Worm (Caenorhabditis elegans) whole organism, L1 larva: Measurements from ENCODE around the gene rpap-2.

Experiments used
- C34B4.2 ChIP-seq: sonication (generic microtip); optimal IDR thresholded peaks from 2 replicates; lab custom pipeline; 2017; ENCODE audit warnings: mild to moderate bottlenecking, missing genetic modification characterization, missing compliant biosample characterization
- F16B12.6 ChIP-seq: fragments of 150-350 bp; optimal IDR thresholded peaks from 2 replicates; lab custom pipeline; 2014; ENCODE audit warnings: missing biosample characterization, missing genetic modification characterization
- Y116A8C.19 ChIP-seq: sonication (generic microtip); optimal IDR thresholded peaks from 2 replicates; lab custom pipeline; 2016; ENCODE audit warnings: missing compliant biosample characterization, missing genetic modification characterization, borderline replicate concordance
- aly-2 ChIP-seq: fragments of 150-350 bp; optimal IDR thresholded peaks from 2 replicates; lab custom pipeline; 2014; ENCODE audit warnings: missing biosample characterization, missing genetic modification characterization
- ama-1 ChIP-seq: fragments of 150-350 bp; optimal IDR thresholded peaks from 2 replicates; lab custom pipeline; 2014
- blmp-1 ChIP-seq: fragments of 150-350 bp; optimal IDR thresholded peaks from 2 replicates; lab custom pipeline; 2014; ENCODE audit warnings: missing biosample characterization, missing genetic modification characterization
- ceh-63 ChIP-seq: fragments of 200-800 bp; sonication (Bioruptor generic); optimal IDR thresholded peaks from 2 replicates; lab custom pipeline; 2018; ENCODE audit warnings: mild to moderate bottlenecking, missing genetic modification characterization, missing compliant biosample characterization
- ceh-82 ChIP-seq, 3 experiments: fragments of 150-350 bp in 1 of 3; sonication (generic microtip) in 2 of 3; optimal IDR thresholded peaks; 2 replicates each; lab custom pipeline; 2014 to 2017; ENCODE audit warnings: missing biosample characterization in 3 of 3, missing genetic modification characterization in 3 of 3
- ceh-90 ChIP-seq: sonication (generic microtip); optimal IDR thresholded peaks from 2 replicates; lab custom pipeline; 2016; ENCODE audit warnings: missing genetic modification characterization, missing compliant biosample characterization
- dpl-1 ChIP-seq, 3 experiments: fragments of 150-350 bp in 2 of 3; sonication (generic microtip) in 1 of 3; optimal IDR thresholded peaks; 2 replicates each; lab custom pipeline; 2014 to 2017; ENCODE audit warnings: missing biosample characterization in 3 of 3, missing genetic modification characterization in 3 of 3, missing genetic modification reagents in 3 of 3
- dsc-1 ChIP-seq: sonication (generic microtip); optimal IDR thresholded peaks from 2 replicates; lab custom pipeline; 2016; ENCODE audit warnings: mild to moderate bottlenecking, missing genetic modification characterization, missing compliant biosample characterization
- efl-3 ChIP-seq: fragments of 200-800 bp; sonication (Bioruptor generic); optimal IDR thresholded peaks from 2 replicates; lab custom pipeline; 2018; ENCODE audit warnings: mild to moderate bottlenecking, missing genetic modification characterization, missing compliant biosample characterization
- egl-13 ChIP-seq: sonication (generic microtip); optimal IDR thresholded peaks from 2 replicates; lab custom pipeline; 2016; ENCODE audit warnings: missing genotype, missing genetic modification reagents, missing genetic modification characterization, missing compliant biosample characterization
- egl-27 ChIP-seq, 2 experiments: fragments of 150-350 bp in 1 of 2; sonication (generic microtip); optimal IDR thresholded peaks; 3 replicates each; lab custom pipeline; 2017 to 2018; ENCODE audit warnings: missing biosample characterization in 2 of 2, missing genetic modification characterization in 2 of 2, missing genetic modification reagents in 2 of 2
- elt-2 ChIP-seq: sonication (generic microtip); optimal IDR thresholded peaks from 2 replicates; lab custom pipeline; 2016; ENCODE audit warnings: missing genetic modification characterization, mild to moderate bottlenecking, inconsistent platforms, missing compliant biosample characterization, missing genetic modification reagents
- elt-3 ChIP-seq, 6 experiments: fragments of 150-350 bp in 1 of 6; sonication (generic microtip); optimal IDR thresholded peaks; 2 replicates each; lab custom pipeline; 2017 to 2018; ENCODE audit warnings: missing biosample characterization in 6 of 6, missing genetic modification characterization in 6 of 6, inconsistent platforms in 1 of 6
- ets-5 ChIP-seq: fragments of 200-800 bp; sonication (Bioruptor generic); IDR thresholded peaks from 2 replicates; pipeline ENCODE4 v1.3.6; 2022; ENCODE audit warnings: missing genetic modification characterization, missing compliant biosample characterization
- fkh-4 ChIP-seq: sonication (generic microtip); optimal IDR thresholded peaks from 2 replicates; lab custom pipeline; 2016; ENCODE audit warnings: missing compliant biosample characterization, missing genetic modification characterization, borderline replicate concordance
- fkh-8 ChIP-seq: sonication (generic microtip); optimal IDR thresholded peaks from 2 replicates; lab custom pipeline; 2016; ENCODE audit warnings: mild to moderate bottlenecking, missing genetic modification characterization, missing compliant biosample characterization
- grh-1 ChIP-seq: fragments of 200-800 bp; sonication (Bioruptor generic); IDR thresholded peaks from 2 replicates; pipeline ENCODE4 v1.3.6; 2022; ENCODE audit warnings: missing genetic modification reagents, missing genetic modification characterization, missing compliant biosample characterization
- hlh-17 ChIP-seq: fragments of 200-800 bp; sonication (Bioruptor generic); optimal IDR thresholded peaks from 2 replicates; lab custom pipeline; 2018; ENCODE audit warnings: missing genetic modification characterization, mild to moderate bottlenecking, missing compliant biosample characterization, moderate library complexity, borderline replicate concordance
- irx-1 ChIP-seq: sonication (generic microtip); optimal IDR thresholded peaks from 2 replicates; lab custom pipeline; 2016; ENCODE audit warnings: missing genetic modification characterization, missing compliant biosample characterization
- isw-1 ChIP-seq: fragments of 200-800 bp; sonication (Bioruptor generic); IDR thresholded peaks from 2 replicates; pipeline ENCODE4 v1.3.6; 2022; ENCODE audit warnings: missing genetic modification characterization, missing compliant biosample characterization
- lin-13 ChIP-seq: fragments of 150-350 bp; optimal IDR thresholded peaks from 2 replicates; lab custom pipeline; 2014; ENCODE audit warnings: missing biosample characterization, missing genetic modification reagents, missing genetic modification characterization
- lin-15B ChIP-seq: fragments of 150-350 bp; sonication (generic microtip); optimal IDR thresholded peaks from 3 replicates; lab custom pipeline; 2014; ENCODE audit warnings: missing biosample characterization, missing genetic modification characterization
- lin-35 ChIP-seq, 2 experiments: fragments of 150-350 bp; optimal IDR thresholded peaks; 2 replicates each; lab custom pipeline; 2014; ENCODE audit warnings: missing biosample characterization in 2 of 2, missing genetic modification characterization in 2 of 2, missing genetic modification reagents in 2 of 2
- lin-39 ChIP-seq: fragments of 150-350 bp; optimal IDR thresholded peaks from 2 replicates; lab custom pipeline; 2014; ENCODE audit warnings: missing biosample characterization, missing genetic modification reagents, missing genetic modification characterization
- lir-3 ChIP-seq: sonication (generic microtip); optimal IDR thresholded peaks from 2 replicates; lab custom pipeline; 2016; ENCODE audit warnings: mild to moderate bottlenecking, missing genetic modification characterization, moderate library complexity, missing compliant biosample characterization; ENCODE audit not compliant: poor library complexity
- lsy-2 ChIP-seq, 2 experiments: fragments of 150-350 bp; optimal IDR thresholded peaks; 2 replicates each; lab custom pipeline; 2014; ENCODE audit warnings: missing biosample characterization in 2 of 2, missing genetic modification characterization in 2 of 2
- mdl-1 ChIP-seq, 2 experiments: fragments of 150-350 bp; optimal IDR thresholded peaks; 2 replicates each; lab custom pipeline; 2014 to 2017; ENCODE audit warnings: missing biosample characterization in 2 of 2, missing genetic modification characterization in 2 of 2, inconsistent platforms in 1 of 2
- mef-2 ChIP-seq: fragments of 150-350 bp; optimal IDR thresholded peaks from 2 replicates; lab custom pipeline; 2014; ENCODE audit warnings: missing biosample characterization, missing genetic modification characterization
- nhr-11 ChIP-seq: fragments of 150-350 bp; optimal IDR thresholded peaks from 2 replicates; lab custom pipeline; 2014; ENCODE audit warnings: missing biosample characterization, missing genetic modification characterization
- nhr-12 ChIP-seq: sonication (generic microtip); optimal IDR thresholded peaks from 2 replicates; lab custom pipeline; 2017; ENCODE audit warnings: missing biosample characterization, missing genetic modification characterization
- nhr-20 ChIP-seq: sonication (generic microtip); optimal IDR thresholded peaks from 2 replicates; lab custom pipeline; 2016; ENCODE audit warnings: mild to moderate bottlenecking, missing genetic modification characterization, missing compliant biosample characterization
- nhr-28 ChIP-seq: fragments of 150-350 bp; optimal IDR thresholded peaks from 2 replicates; lab custom pipeline; 2014; ENCODE audit warnings: missing biosample characterization, missing genetic modification characterization
- nhr-47 ChIP-seq: sonication (generic microtip); optimal IDR thresholded peaks from 2 replicates; lab custom pipeline; 2016; ENCODE audit warnings: mild to moderate bottlenecking, missing genetic modification characterization, moderate library complexity, missing compliant biosample characterization
- nhr-76 ChIP-seq: sonication (generic microtip); optimal IDR thresholded peaks from 2 replicates; lab custom pipeline; 2017; ENCODE audit warnings: missing biosample characterization, missing genetic modification characterization
- nhr-77 ChIP-seq: fragments of 150-350 bp; optimal IDR thresholded peaks from 2 replicates; lab custom pipeline; 2014; ENCODE audit warnings: missing biosample characterization, missing genetic modification characterization
- nhr-84 ChIP-seq: sonication (generic microtip); optimal IDR thresholded peaks from 2 replicates; lab custom pipeline; 2017; ENCODE audit warnings: missing biosample characterization, missing genetic modification characterization
- nhr-85 ChIP-seq: sonication (generic microtip); peaks from one replicate; lab custom pipeline; 2016; ENCODE audit warnings: missing genetic modification characterization, inconsistent platforms, missing compliant biosample characterization
- pqm-1 ChIP-seq: sonication (generic microtip); optimal IDR thresholded peaks from 3 replicates; lab custom pipeline; 2017; ENCODE audit warnings: missing biosample characterization, missing genetic modification characterization
- skn-1 ChIP-seq: fragments of 150-350 bp; optimal IDR thresholded peaks from 2 replicates; lab custom pipeline; 2014; ENCODE audit warnings: missing biosample characterization, missing genetic modification characterization
- snu-23 ChIP-seq: sonication (generic microtip); optimal IDR thresholded peaks from 2 replicates; lab custom pipeline; 2016; ENCODE audit warnings: missing genetic modification characterization, missing compliant biosample characterization
- sox-4 ChIP-seq: sonication (generic microtip); optimal IDR thresholded peaks from 2 replicates; lab custom pipeline; 2016; ENCODE audit warnings: missing genetic modification characterization, missing compliant biosample characterization
- unc-130 ChIP-seq: fragments of 150-350 bp; optimal IDR thresholded peaks from 2 replicates; lab custom pipeline; 2017; ENCODE audit warnings: missing biosample characterization, missing genetic modification characterization, inconsistent platforms
- unc-30 ChIP-seq: sonication (generic microtip); optimal IDR thresholded peaks from 2 replicates; lab custom pipeline; 2017; ENCODE audit warnings: missing biosample characterization, missing genetic modification characterization
- unc-62 ChIP-seq: fragments of 150-350 bp; optimal IDR thresholded peaks from 2 replicates; lab custom pipeline; 2014; ENCODE audit warnings: missing biosample characterization, missing genetic modification reagents, missing genetic modification characterization
- unc-86 ChIP-seq: sonication (generic microtip); optimal IDR thresholded peaks from 2 replicates; lab custom pipeline; 2016; ENCODE audit warnings: missing genetic modification characterization, missing compliant biosample characterization
- unc-98 ChIP-seq: fragments of 200-800 bp; sonication (Bioruptor generic); IDR thresholded peaks from 2 replicates; pipeline ENCODE4 v1.3.6; 2022; ENCODE audit warnings: missing genetic modification characterization, missing compliant biosample characterization
- xbp-1 ChIP-seq: sonication (generic microtip); optimal IDR thresholded peaks from 2 replicates; lab custom pipeline; 2016; ENCODE audit warnings: missing genetic modification characterization, missing compliant biosample characterization
- zag-1 ChIP-seq: fragments of 150-350 bp; optimal IDR thresholded peaks from 2 replicates; lab custom pipeline; 2014; ENCODE audit warnings: missing biosample characterization, missing genetic modification characterization
- zip-4 ChIP-seq: fragments of 200-800 bp; sonication (Bioruptor generic); optimal IDR thresholded peaks from 2 replicates; lab custom pipeline; 2018; ENCODE audit warnings: mild to moderate bottlenecking, missing genetic modification characterization, moderate library complexity, missing compliant biosample characterization

rpap-2 gene

DNA sequence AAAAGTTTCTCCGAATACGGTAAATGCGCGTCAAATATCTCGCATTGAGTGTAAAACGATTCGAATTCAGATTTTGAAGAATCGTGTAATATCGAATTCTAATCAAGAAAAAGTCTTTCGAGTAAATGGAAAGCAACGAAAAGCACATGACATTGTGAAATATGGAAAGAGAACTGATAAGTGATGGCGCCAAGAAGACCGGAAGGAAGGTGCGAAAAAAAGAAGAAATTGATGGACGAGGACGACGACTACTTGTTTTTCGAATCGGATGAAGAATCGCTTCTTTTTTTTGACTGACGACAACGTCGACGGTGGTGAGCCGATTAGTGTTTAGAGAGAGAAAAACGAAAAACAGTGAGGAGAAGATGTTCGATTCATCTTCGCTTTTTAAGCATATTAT, 18.2 kb downstream of the rpap-2 start (continued):
- TF ChIP-seq nhr-85 (tag; lab: Kevin White, UChicago) (peak; percentile 49), mdl-1 (tag; optimal IDR thresholded peaks at IDR 0.05; lab: Kevin White, UChicago) (peak in 1 of 2 experiments; percentile 44), C34B4.2 (tag; lab: Kevin White, UChicago) (no peak), snu-23 (GFP tag; lab: Kevin White, UChicago) (peak; percentile 13)

DNA sequence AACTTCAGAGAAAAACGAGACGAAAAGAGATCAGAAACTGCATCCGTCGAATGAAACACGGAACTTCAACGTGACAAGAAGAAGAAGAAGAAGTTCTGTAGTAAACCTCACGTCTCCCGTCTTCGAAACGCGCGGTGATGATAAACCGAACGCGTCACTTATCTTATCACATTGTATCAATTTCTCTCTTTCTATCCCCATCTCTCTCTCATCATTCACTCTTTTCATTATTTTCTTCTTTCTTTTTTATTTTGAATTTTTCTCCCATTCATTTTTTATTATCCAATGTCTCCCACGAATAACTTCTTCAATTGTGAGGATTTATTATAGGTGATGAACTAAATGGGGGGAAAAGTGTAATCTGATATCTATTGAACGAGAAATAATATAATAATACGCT, 19.1 kb downstream of the rpap-2 start:
- no peak for TF ChIP-seq F16B12.6
- TF ChIP-seq lsy-2 (tag; optimal IDR thresholded peaks at IDR 0.05; lab: Kevin White, UChicago): peak in 1 of 2 experiments; percentile 41
- TF ChIP-seq lin-13: no peak
- TF ChIP-seq nhr-11 (tag; lab: Kevin White, UChicago): no peak
- no peak for TF ChIP-seq ceh-63 (GFP tag; lab: Kevin White, UChicago)
- no peak for TF ChIP-seq xbp-1 (tag; lab: Kevin White, UChicago)
- no peak for TF ChIP-seq irx-1 (tag; lab: Kevin White, UChicago)
- TF ChIP-seq nhr-76 (tag; lab: Kevin White, UChicago): no peak
- no peak for TF ChIP-seq efl-3
- TF ChIP-seq isw-1 (GFP tag; lab: Robert Waterston, UW): no peak
- no peak for TF ChIP-seq grh-1 (GFP tag; lab: Robert Waterston, UW)
- TF ChIP-seq hlh-17 (GFP tag; lab: Kevin White, UChicago): no peak
- TF ChIP-seq elt-3 (tag; optimal IDR thresholded peaks at IDR 0.05; lab: Kevin White, UChicago): peak; percentile 93 to 100 (median 98)
- TF ChIP-seq Y116A8C.19 (tag; lab: Kevin White, UChicago): no peak
- peak; percentile 88 for TF ChIP-seq nhr-85 (tag; lab: Kevin White, UChicago)
- TF ChIP-seq pqm-1 (tag; lab: Kevin White, UChicago): no peak
- TF ChIP-seq unc-130 (tag; lab: Kevin White, UChicago): no peak
- TF ChIP-seq fkh-8 (tag; lab: Kevin White, UChicago): no peak
- TF ChIP-seq blmp-1 (tag; lab: Kevin White, UChicago): peak; percentile 85
- no peak for TF ChIP-seq unc-30 (tag; lab: Kevin White, UChicago)
- no peak for TF ChIP-seq egl-13
- TF ChIP-seq ceh-82 (tag; optimal IDR thresholded peaks at IDR 0.05; lab: Kevin White, UChicago): no peak
- TF ChIP-seq lir-3 (tag; lab: Kevin White, UChicago): no peak
- no peak for TF ChIP-seq nhr-12 (tag; lab: Kevin White, UChicago)
- TF ChIP-seq ets-5 (GFP tag; lab: Robert Waterston, UW): no peak
- TF ChIP-seq elt-2 (tag; lab: Kevin White, UChicago): no peak
- TF ChIP-seq nhr-47 (tag; lab: Kevin White, UChicago): no peak
- no peak for TF ChIP-seq mef-2 (tag; lab: Kevin White, UChicago)
- TF ChIP-seq dsc-1: peak; percentile 67
- no peak for TF ChIP-seq nhr-84 (tag; lab: Kevin White, UChicago)
- TF ChIP-seq ama-1 (lab: Kevin White, UChicago): no peak
- TF ChIP-seq zag-1 (tag; lab: Kevin White, UChicago): no peak
- no peak for TF ChIP-seq aly-2
- no peak for TF ChIP-seq C34B4.2 (tag; lab: Kevin White, UChicago)
- no peak for TF ChIP-seq egl-27 (tag; optimal IDR thresholded peaks at IDR 0.05; lab: Kevin White, UChicago)
- peak in 1 of 2 experiments; percentile 55 for TF ChIP-seq mdl-1 (tag; optimal IDR thresholded peaks at IDR 0.05; lab: Kevin White, UChicago)
- TF ChIP-seq nhr-77 (tag; lab: Kevin White, UChicago): no peak
- TF ChIP-seq sox-4 (tag; lab: Kevin White, UChicago): no peak
- TF ChIP-seq lin-15B (tag; lab: Kevin White, UChicago): no peak
- TF ChIP-seq fkh-4 (tag; lab: Kevin White, UChicago): no peak
- TF ChIP-seq unc-86: no peak
- peak in 1 of 2 experiments; percentile 38 for TF ChIP-seq lin-35 (GFP tag; optimal IDR thresholded peaks at IDR 0.05; lab: Kevin White, UChicago)
- no peak for TF ChIP-seq zip-4
- peak; percentile 47 for TF ChIP-seq nhr-20 (tag; lab: Kevin White, UChicago)
- no peak for TF ChIP-seq dpl-1 (GFP tag; optimal IDR thresholded peaks at IDR 0.05; lab: Kevin White, UChicago)
- TF ChIP-seq unc-98 (GFP tag; lab: Robert Waterston, UW): no peak
- no peak for TF ChIP-seq ceh-90 (tag; lab: Kevin White, UChicago)
- peak; percentile 15 for TF ChIP-seq skn-1
- no peak for TF ChIP-seq nhr-28 (tag; lab: Kevin White, UChicago)
- no peak for TF ChIP-seq unc-62 (GFP tag; lab: Kevin White, UChicago)
- no peak for TF ChIP-seq lin-39 (tag; lab: Kevin White, UChicago)
